Worm (Caenorhabditis elegans): ENCODE results near the gene ltah-1.2.
"Not testable (repeated sequence)": the region's sequence is repeated elsewhere in the genome, so short reads cannot be mapped to it uniquely, and the experiment has no call there.

Gene ltah-1.2

DNA sequence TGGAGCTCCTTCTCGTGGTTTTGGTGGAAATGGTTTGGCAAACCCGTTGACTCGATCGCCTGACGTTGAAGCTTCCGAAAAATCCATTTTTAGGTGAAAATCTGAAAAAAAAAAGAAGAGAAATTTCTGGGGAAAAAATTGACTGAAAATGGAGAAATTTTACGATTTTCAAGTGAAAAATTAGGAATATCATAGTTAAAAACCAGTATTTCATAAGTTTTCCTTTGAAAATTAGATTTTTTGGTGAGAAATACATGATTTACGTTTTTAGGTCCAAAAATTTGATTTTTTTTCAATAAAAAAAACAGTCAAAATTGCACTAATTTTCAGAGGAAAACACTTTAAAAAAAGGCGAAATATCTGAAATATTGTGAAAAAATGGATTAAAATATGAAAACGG is 19.4 kb downstream of the ltah-1.2 start, which contains the start of gene taf-2:
TSS of gene taf-2 (minus strand) at position 101 of the 400 bp plus-strand sequence.
- TF ChIP-seq sox-2 (GFP tag; IDR thresholded peaks at IDR 0.05): no peak
- TF ChIP-seq syd-9 (tag; optimal IDR thresholded peaks at IDR 0.05): no peak
- TF ChIP-seq ceh-19 (GFP tag; optimal IDR thresholded peaks at IDR 0.05): no peak
- no peak for TF ChIP-seq ama-1 (optimal IDR thresholded peaks at IDR 0.05)
- TF ChIP-seq pqm-1 (tag; optimal IDR thresholded peaks at IDR 0.05): no peak
- TF ChIP-seq hlh-13 (GFP tag; optimal IDR thresholded peaks at IDR 0.05): no peak
- TF ChIP-seq ets-4 (tag; optimal IDR thresholded peaks at IDR 0.05): no peak
- no peak for TF ChIP-seq ceh-9 (tag; optimal IDR thresholded peaks at IDR 0.05)
- no peak for TF ChIP-seq T23F11.4 (GFP tag; optimal IDR thresholded peaks at IDR 0.05)
- no peak for TF ChIP-seq lin-11 (tag; optimal IDR thresholded peaks at IDR 0.05)
- TF ChIP-seq dmd-4 (tag; optimal IDR thresholded peaks at IDR 0.05; ENCODE audit: borderline replicate concordance): no peak
- no peak for TF ChIP-seq mec-3 (tag; optimal IDR thresholded peaks at IDR 0.05; ENCODE audit: borderline replicate concordance)
- TF ChIP-seq rnt-1 (tag; optimal IDR thresholded peaks at IDR 0.05): no peak
- TF ChIP-seq ceh-30 (tag; optimal IDR thresholded peaks at IDR 0.05): no peak
- TF ChIP-seq fkh-10 (GFP tag; optimal IDR thresholded peaks at IDR 0.05): no peak

DNA sequence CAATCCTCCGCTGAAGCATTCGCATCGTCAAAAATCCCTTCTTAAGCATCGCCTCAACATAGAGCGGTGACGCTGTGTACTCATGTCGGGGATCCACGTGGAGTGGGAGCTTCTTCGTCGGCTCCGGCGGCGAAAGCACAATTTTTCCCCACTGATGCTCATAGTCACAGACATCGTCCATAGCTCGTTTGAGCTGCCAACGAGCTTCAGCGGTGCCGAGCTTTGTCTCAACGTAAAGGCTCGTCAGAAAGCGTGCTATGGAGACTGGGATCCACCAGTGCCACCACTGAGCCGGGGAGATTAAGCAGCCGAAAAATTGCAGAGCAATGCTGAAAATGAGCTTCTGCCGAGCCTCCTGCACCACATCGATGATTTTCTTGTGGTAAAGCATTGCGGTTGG is 22.1 kb downstream of the ltah-1.2 start:
- TF ChIP-seq hlh-15 (tag; optimal IDR thresholded peaks at IDR 0.05) (no peak), pax-1 (tag; optimal IDR thresholded peaks at IDR 0.05) (no peak), ama-1 (optimal IDR thresholded peaks at IDR 0.05) (no peak)

DNA sequence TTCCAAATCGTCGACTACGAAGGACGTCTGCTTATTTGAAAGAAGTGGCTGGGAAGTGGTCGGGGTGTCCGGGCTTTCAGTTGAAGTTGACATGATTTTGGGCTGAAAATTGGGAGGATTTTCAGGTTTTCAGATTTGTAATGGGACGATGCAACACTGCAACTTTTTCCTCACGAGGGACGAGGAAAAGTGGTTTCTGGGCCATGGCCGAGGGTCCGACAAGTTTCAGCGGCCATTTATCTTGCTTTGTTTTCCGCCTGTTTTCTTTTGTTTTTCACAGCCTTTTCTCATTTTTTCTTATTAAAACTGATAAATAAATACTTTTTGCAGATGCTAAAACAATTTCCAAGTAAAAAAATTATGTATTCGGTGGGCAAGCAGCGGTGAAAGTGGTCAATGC is 30.1 kb downstream of the ltah-1.2 start, which contains the start of gene blos-7:
TSS of gene blos-7 (minus strand) at position 101 of the 400 bp plus-strand sequence.
- TF ChIP-seq ceh-14 (tag; optimal IDR thresholded peaks at IDR 0.05); pat-9 (tag; optimal IDR thresholded peaks at IDR 0.05); unc-55 (GFP tag; optimal IDR thresholded peaks at IDR 0.05): not testable (repeated sequence)

DNA sequence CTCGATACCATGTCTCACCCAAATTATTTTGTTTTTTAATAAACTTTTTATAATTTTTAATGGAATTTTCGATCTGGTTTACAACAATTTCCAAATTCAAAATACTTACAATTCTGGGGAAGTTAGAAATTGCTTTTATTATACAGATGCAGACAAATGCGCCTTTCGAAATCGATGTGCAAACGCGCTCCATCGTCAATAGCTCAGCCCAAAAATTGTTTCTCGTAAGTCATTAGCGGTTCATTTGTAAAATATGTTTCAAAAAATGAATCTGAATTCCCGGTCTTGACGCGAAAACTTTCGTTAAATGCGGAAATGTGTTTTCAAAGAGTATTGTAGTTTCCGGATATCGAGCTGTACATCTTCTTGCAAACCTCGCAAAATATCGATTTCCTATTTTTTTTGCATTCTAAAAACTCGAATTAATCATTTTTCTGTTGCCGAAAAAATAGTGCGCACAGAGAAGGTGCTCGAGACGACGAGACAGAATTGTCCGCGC is 33.3 kb downstream of the ltah-1.2 start, which contains the start of gene Y37E11B.1:
TSS of gene Y37E11B.1 (plus strand) at position 145 of the 499 bp plus-strand sequence.
- TF ChIP-seq eyg-1 (tag; optimal IDR thresholded peaks at IDR 0.05) (no peak), pax-1 (tag; optimal IDR thresholded peaks at IDR 0.05) (no peak), ceh-2 (tag; optimal IDR thresholded peaks at IDR 0.05) (no peak), nhr-11 (tag; optimal IDR thresholded peaks at IDR 0.05) (no peak), hlh-8 (tag; optimal IDR thresholded peaks at IDR 0.05) (no peak), ceh-6 (GFP tag; optimal IDR thresholded peaks at IDR 0.05) (no peak), K02D7.2 (tag; optimal IDR thresholded peaks at IDR 0.05) (no peak), ceh-22 (tag; optimal IDR thresholded peaks at IDR 0.05) (no peak), pros-1 (tag; optimal IDR thresholded peaks at IDR 0.05) (no peak), ztf-16 (tag; optimal IDR thresholded peaks at IDR 0.05) (no peak), F13H6.1 (tag; optimal IDR thresholded peaks at IDR 0.05) (no peak)

DNA sequence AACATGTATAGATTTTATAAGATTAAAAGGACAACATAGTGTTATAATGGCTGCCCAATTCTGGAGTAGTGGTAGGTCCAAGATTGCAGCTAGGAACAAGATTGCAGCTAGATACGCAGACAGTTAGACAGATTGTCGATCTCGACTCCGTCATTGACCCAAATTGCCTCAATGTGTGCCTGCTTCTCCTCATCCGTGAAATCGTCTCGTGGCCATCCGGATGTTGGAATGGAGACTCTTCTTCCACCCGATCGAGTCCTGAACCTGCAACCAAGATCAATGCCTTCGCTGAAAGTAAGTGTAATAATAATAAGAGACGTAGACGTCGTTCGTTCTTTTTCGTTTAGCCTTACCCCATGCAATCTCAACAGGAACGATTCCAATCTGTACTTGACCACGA is 34.2 kb downstream of the ltah-1.2 start:
- TF ChIP-seq ttx-3 (tag; optimal IDR thresholded peaks at IDR 0.05): no peak
- TF ChIP-seq dmd-4 (tag; optimal IDR thresholded peaks at IDR 0.05; ENCODE audit: borderline replicate concordance): no peak
- no peak for TF ChIP-seq fkh-6 (tag; optimal IDR thresholded peaks at IDR 0.05)
- no peak for TF ChIP-seq K02D7.2 (tag; optimal IDR thresholded peaks at IDR 0.05)

DNA sequence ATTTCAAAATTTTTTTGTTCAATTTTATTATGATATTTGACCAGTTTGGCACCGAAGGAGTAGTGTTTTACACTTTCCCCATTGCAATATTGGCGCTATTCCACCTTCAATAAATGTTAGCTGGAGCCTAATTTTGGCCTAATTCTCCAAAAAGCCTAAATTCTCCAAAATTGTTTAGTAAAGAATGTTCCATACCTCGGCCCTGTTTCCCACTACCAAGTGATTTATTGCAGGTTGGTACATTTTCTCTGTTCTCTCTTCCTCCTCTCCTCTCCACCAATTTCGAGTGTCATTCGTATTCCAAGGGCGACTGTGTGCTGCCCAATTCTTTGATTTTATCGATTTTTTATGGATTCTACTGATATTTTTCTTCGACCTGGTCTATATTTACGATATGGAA is 34.7 kb downstream of the ltah-1.2 start, which contains the start of gene Y37E11B.2:
TSS of gene Y37E11B.2 (plus strand) at position 301 of the 400 bp plus-strand sequence.
- TF ChIP-seq madf-2 (tag; optimal IDR thresholded peaks at IDR 0.05): no peak
- no peak for TF ChIP-seq gmeb-2 (tag; optimal IDR thresholded peaks at IDR 0.05)
- no peak for TF ChIP-seq pax-1 (tag; optimal IDR thresholded peaks at IDR 0.05)
- no peak for TF ChIP-seq rnt-1 (tag; optimal IDR thresholded peaks at IDR 0.05)
- no peak for TF ChIP-seq lim-6 (tag; optimal IDR thresholded peaks at IDR 0.05)
